Worm (Caenorhabditis elegans) whole organism, L2 larva: ENCODE measurements around the gene hlh-8.
"Not testable (repeated sequence)": the region's sequence is repeated elsewhere in the genome, so short reads cannot be mapped to it uniquely, and the experiment has no call there.

Experiments
- C34F6.9 ChIP-seq: fragments of 150-350 bp; optimal IDR thresholded peaks from 2 replicates; lab custom pipeline; 2014; ENCODE audit warnings: missing biosample characterization, missing genetic modification characterization
- F13H6.1 ChIP-seq: sonication (generic microtip); optimal IDR thresholded peaks from 2 replicates; lab custom pipeline; 2016; ENCODE audit warnings: missing genetic modification characterization, missing compliant biosample characterization
- Y55F3AM.14 ChIP-seq: fragments of 200-800 bp; sonication (Bioruptor generic); optimal IDR thresholded peaks from 2 replicates; lab custom pipeline; 2018; ENCODE audit warnings: mild to moderate bottlenecking, missing genetic modification characterization, missing compliant biosample characterization
- alr-1 ChIP-seq: fragments of 150-350 bp; optimal IDR thresholded peaks from 2 replicates; lab custom pipeline; 2014; ENCODE audit warnings: missing biosample characterization, missing genetic modification characterization
- aly-2 ChIP-seq: fragments of 150-350 bp; optimal IDR thresholded peaks from 2 replicates; lab custom pipeline; 2014; ENCODE audit warnings: missing biosample characterization, missing genetic modification characterization
- blmp-1 ChIP-seq: sonication (generic microtip); optimal IDR thresholded peaks from 2 replicates; lab custom pipeline; 2017; ENCODE audit warnings: missing genetic modification characterization, mild to moderate bottlenecking, missing compliant biosample characterization, antibody characterized with exemption, moderate library complexity; ENCODE audit not compliant: insufficient read depth
- ceh-16 ChIP-seq: fragments of 150-350 bp; optimal IDR thresholded peaks from 2 replicates; lab custom pipeline; 2014; ENCODE audit warnings: missing biosample characterization, missing genetic modification characterization
- ceh-82 ChIP-seq: fragments of 150-350 bp; optimal IDR thresholded peaks from 2 replicates; lab custom pipeline; 2014; ENCODE audit warnings: missing biosample characterization, missing genetic modification characterization
- crh-2 ChIP-seq: sonication (generic microtip); optimal IDR thresholded peaks from 2 replicates; lab custom pipeline; 2017; ENCODE audit warnings: missing biosample characterization, missing genetic modification characterization
- dmd-4 ChIP-seq: sonication (generic microtip); optimal IDR thresholded peaks from 2 replicates; lab custom pipeline; 2017; ENCODE audit warnings: missing biosample characterization, missing genetic modification characterization
- egl-27 ChIP-seq: sonication (generic microtip); optimal IDR thresholded peaks from 3 replicates; lab custom pipeline; 2017; ENCODE audit warnings: missing biosample characterization, missing genetic modification reagents, missing genetic modification characterization
- elt-3 ChIP-seq: sonication (generic microtip); optimal IDR thresholded peaks from 2 replicates; lab custom pipeline; 2017; ENCODE audit warnings: missing biosample characterization, missing genetic modification characterization
- fos-1 ChIP-seq: fragments of 150-350 bp; optimal IDR thresholded peaks from 2 replicates; lab custom pipeline; 2014; ENCODE audit warnings: missing biosample characterization, missing genetic modification characterization
- gmeb-1 ChIP-seq: fragments of 150-350 bp; optimal IDR thresholded peaks from 2 replicates; lab custom pipeline; 2014; ENCODE audit warnings: missing biosample characterization, missing genetic modification characterization
- lin-11 ChIP-seq: fragments of 150-350 bp; sonication (generic microtip); optimal IDR thresholded peaks from 2 replicates; lab custom pipeline; 2014; ENCODE audit warnings: missing biosample characterization, missing genetic modification characterization, inconsistent platforms, mixed read lengths
- lin-13 ChIP-seq: fragments of 150-350 bp; optimal IDR thresholded peaks from 2 replicates; lab custom pipeline; 2014; ENCODE audit warnings: missing biosample characterization, missing genetic modification reagents, missing genetic modification characterization
- lsy-2 ChIP-seq, 2 experiments: fragments of 150-350 bp in 1 of 2; sonication (generic microtip) in 1 of 2; optimal IDR thresholded peaks; 2 replicates each; lab custom pipeline; 2014 to 2017; ENCODE audit warnings: missing biosample characterization in 2 of 2, missing genetic modification characterization in 2 of 2
- mdl-1 ChIP-seq, 2 experiments: fragments of 150-350 bp in 1 of 2; sonication (generic microtip) in 1 of 2; optimal IDR thresholded peaks; 2 replicates each; lab custom pipeline; 2017; ENCODE audit warnings: missing biosample characterization in 2 of 2, missing genetic modification characterization in 2 of 2
- nhr-129 ChIP-seq: fragments of 150-350 bp; optimal IDR thresholded peaks from 2 replicates; lab custom pipeline; 2014; ENCODE audit warnings: missing biosample characterization, missing genetic modification characterization
- nhr-21 ChIP-seq: fragments of 150-350 bp; optimal IDR thresholded peaks from 2 replicates; lab custom pipeline; 2014; ENCODE audit warnings: missing biosample characterization, missing genetic modification characterization
- nhr-25 ChIP-seq: fragments of 150-350 bp; sonication (generic microtip); optimal IDR thresholded peaks from 3 replicates; lab custom pipeline; 2014; ENCODE audit warnings: missing biosample characterization, missing genetic modification characterization
- nhr-77 ChIP-seq: fragments of 150-350 bp; optimal IDR thresholded peaks from 2 replicates; lab custom pipeline; 2014; ENCODE audit warnings: missing biosample characterization, missing genetic modification characterization
- peb-1 ChIP-seq: fragments of 150-350 bp; optimal IDR thresholded peaks from 2 replicates; lab custom pipeline; 2014; ENCODE audit warnings: missing biosample characterization, missing genetic modification characterization
- skn-1 ChIP-seq: sonication (generic microtip); optimal IDR thresholded peaks from 2 replicates; lab custom pipeline; 2017; ENCODE audit warnings: missing biosample characterization, missing genetic modification characterization
- sma-3 ChIP-seq: sonication (generic microtip); optimal IDR thresholded peaks from 2 replicates; lab custom pipeline; 2016; ENCODE audit warnings: missing genetic modification reagents, missing genetic modification characterization, missing compliant biosample characterization
- sma-9 ChIP-seq, 2 experiments: fragments of 150-350 bp in 1 of 2; sonication (generic microtip) in 1 of 2; optimal IDR thresholded peaks; 2 replicates each; lab custom pipeline; 2014 to 2016; ENCODE audit warnings: missing genetic modification characterization in 2 of 2, mild to moderate bottlenecking in 1 of 2, missing biosample characterization in 1 of 2, missing compliant biosample characterization in 1 of 2, missing genetic modification reagents in 1 of 2, moderate library complexity in 1 of 2
- snpc-4 ChIP-seq: fragments of 150-350 bp; optimal IDR thresholded peaks from 2 replicates; lab custom pipeline; 2014; ENCODE audit warnings: missing biosample characterization, missing genetic modification characterization
- unc-55 ChIP-seq: fragments of 150-350 bp; sonication (generic microtip); optimal IDR thresholded peaks from 3 replicates; lab custom pipeline; 2014; ENCODE audit warnings: missing biosample characterization, missing genetic modification reagents, missing genetic modification characterization
- ztf-1 ChIP-seq: fragments of 200-800 bp; sonication (Bioruptor generic); conservative IDR thresholded peaks from 2 replicates; pipeline ENCODE4 v1.3.6; 2022; ENCODE audit warnings: missing genetic modification characterization, missing compliant biosample characterization

Gene hlh-8

DNA sequence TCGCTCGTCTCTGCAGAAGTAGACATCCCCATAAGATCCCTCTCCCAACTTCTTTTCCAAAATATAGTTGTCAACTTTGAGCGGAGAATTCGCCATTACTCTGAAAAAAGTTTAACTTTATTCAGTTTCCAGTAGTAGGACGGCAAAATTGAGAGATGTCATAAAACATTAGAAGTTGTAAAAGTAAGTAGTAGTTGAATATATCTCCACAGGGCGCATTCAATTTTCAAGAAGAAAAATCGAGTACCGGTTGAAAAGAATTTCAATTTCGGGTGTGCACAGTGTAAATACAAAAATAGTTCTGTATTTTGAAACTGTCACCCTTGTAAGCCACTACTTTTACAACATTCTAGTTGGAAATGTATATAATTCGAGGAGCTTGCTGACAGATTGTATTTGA, 34.4 kb downstream of the hlh-8 start, which contains the start of gene F22F1.2:
Gene F22F1.2 (minus strand): TSS at position 101 of the 400 bp plus-strand sequence.
- TF ChIP-seq aly-2 (tag; lab: Kevin White, UChicago), result no peak
- TF ChIP-seq ceh-82 (tag; lab: Kevin White, UChicago), result no peak
- TF ChIP-seq nhr-77 (tag; lab: Kevin White, UChicago), result no peak
- TF ChIP-seq ztf-1 (GFP tag; lab: Robert Waterston, UW), result no peak
- no peak for TF ChIP-seq nhr-129 (tag; lab: Kevin White, UChicago)
- TF ChIP-seq Y55F3AM.14 (GFP tag; lab: Kevin White, UChicago), result no peak
- TF ChIP-seq peb-1, result no peak

DNA sequence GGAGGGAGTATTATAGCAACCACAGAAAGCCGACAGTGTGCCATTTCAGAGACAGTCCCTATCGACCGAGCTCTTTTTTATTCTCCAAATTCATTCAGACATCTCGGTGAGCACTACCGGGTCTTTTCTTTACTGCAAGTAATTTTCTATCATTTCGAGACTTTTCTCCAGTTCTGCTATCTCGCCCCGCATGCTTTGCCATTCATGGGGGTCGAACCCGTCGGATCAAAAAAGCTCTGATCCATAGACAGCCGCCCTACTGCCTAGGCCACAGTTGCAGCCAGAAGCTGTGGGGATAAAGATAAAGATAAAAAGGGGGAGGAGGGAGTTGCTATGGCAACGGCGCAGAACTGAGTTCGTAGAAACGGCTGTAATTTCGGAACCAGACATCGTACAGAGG, 35.2 kb downstream of the hlh-8 start:
- no peak for TF ChIP-seq elt-3 (tag; lab: Kevin White, UChicago)
- TF ChIP-seq lin-11, result peak; percentile 13
- no peak for TF ChIP-seq mdl-1 (tag; optimal IDR thresholded peaks at IDR 0.05; lab: Kevin White, UChicago)
- TF ChIP-seq C34F6.9 (tag; lab: Kevin White, UChicago), result no peak

DNA sequence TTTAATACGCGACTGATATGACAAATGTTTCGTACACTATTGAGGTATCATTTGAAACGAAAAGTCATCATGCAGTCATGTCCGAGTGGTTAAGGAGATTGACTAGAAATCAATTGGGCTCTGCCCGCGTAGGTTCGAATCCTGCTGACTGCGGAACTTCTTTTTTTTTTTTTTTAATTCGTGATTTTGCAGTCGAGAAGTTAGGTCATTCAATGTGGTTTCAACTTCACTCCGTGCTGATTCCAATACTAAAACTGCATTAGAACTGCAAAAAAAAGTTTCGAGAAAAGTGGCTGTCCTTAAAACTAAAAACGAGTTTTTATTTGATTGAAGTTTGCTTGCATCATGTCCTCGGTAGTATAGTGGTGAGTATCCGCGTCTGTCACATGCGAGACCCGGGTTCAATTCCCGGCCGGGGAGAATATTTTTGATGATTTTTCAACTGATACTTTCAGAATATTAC, 38.1 kb downstream of the hlh-8 start:
- peak; percentile 34 for TF ChIP-seq nhr-129 (tag; lab: Kevin White, UChicago)
- peak; percentile 2 for TF ChIP-seq fos-1 (tag; lab: Kevin White, UChicago)
- peak; percentile 45 for TF ChIP-seq crh-2 (tag; lab: Kevin White, UChicago)
- TF ChIP-seq sma-3 (GFP tag; lab: Kevin White, UChicago), result peak; percentile 39
- TF ChIP-seq unc-55 (GFP tag; lab: Kevin White, UChicago), result peak; percentile 24

DNA sequence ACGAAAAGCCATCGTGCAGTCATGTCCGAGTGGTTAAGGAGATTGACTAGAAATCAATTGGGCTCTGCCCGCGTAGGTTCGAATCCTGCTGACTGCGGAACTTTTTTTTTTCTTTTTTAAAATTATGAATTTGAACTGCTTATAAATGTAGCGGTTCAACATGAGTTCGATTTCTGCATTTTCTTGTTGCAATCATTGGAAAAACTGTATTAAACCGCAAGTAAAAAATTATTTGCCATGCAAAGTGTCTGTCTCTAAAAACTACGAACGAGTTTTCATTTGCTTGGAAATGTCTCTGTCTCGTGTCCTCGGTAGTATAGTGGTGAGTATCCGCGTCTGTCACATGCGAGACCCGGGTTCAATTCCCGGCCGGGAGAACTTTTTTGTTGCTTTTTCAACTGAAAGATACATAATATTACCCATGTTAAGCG, 39.2 kb downstream of the hlh-8 start:
- peak; percentile 39 for TF ChIP-seq unc-55 (GFP tag; lab: Kevin White, UChicago)
- TF ChIP-seq C34F6.9 (tag; lab: Kevin White, UChicago), result peak; percentile 28
- TF ChIP-seq lsy-2 (tag; optimal IDR thresholded peaks at IDR 0.05; lab: Kevin White, UChicago), result peak in 1 of 2 experiments; percentile 12
- peak; percentile 5 for TF ChIP-seq egl-27 (tag; lab: Kevin White, UChicago)
- peak; percentile 9 for TF ChIP-seq nhr-25
- peak in 1 of 2 experiments; percentile 50 for TF ChIP-seq mdl-1 (tag; optimal IDR thresholded peaks at IDR 0.05; lab: Kevin White, UChicago)
- peak; percentile 25 for TF ChIP-seq nhr-129 (tag; lab: Kevin White, UChicago)
- peak; percentile 37 for TF ChIP-seq sma-9 (GFP tag; optimal IDR thresholded peaks at IDR 0.05; lab: Kevin White, UChicago)
- not testable (repeated sequence) for TF ChIP-seq sma-9 (tag; optimal IDR thresholded peaks at IDR 0.05; lab: Kevin White, UChicago)

DNA sequence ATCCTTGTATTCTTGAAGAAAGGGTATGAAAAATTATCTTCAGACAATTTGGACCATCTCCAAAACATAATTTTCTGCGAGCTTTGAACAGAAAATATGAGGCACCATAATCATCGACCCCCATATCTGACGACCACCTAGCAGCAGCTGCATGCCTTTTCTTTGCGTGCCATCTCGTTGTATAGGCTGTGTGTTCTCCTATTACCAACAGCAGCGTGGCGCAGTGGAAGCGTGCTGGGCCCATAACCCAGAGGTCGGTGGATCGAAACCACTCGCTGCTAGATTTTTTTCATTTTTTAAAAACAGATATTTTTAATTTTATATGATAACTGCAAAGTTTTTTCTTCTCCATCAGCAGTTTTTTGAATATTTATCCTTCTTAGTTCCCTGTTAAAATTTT, 39.7 kb downstream of the hlh-8 start:
- peak; percentile 34 for TF ChIP-seq Y55F3AM.14 (GFP tag; lab: Kevin White, UChicago)
- peak; percentile 20 for TF ChIP-seq unc-55 (GFP tag; lab: Kevin White, UChicago)
- TF ChIP-seq crh-2 (tag; lab: Kevin White, UChicago), result peak; percentile 7
- TF ChIP-seq snpc-4 (tag; lab: Kevin White, UChicago), result no peak
- TF ChIP-seq sma-9 (GFP tag; optimal IDR thresholded peaks at IDR 0.05; lab: Kevin White, UChicago), result peak; percentile 44
- no peak for TF ChIP-seq sma-9 (tag; optimal IDR thresholded peaks at IDR 0.05; lab: Kevin White, UChicago)
- TF ChIP-seq blmp-1 (tag; lab: Kevin White, UChicago), result no peak
- TF ChIP-seq lin-11, result peak; percentile 11

DNA sequence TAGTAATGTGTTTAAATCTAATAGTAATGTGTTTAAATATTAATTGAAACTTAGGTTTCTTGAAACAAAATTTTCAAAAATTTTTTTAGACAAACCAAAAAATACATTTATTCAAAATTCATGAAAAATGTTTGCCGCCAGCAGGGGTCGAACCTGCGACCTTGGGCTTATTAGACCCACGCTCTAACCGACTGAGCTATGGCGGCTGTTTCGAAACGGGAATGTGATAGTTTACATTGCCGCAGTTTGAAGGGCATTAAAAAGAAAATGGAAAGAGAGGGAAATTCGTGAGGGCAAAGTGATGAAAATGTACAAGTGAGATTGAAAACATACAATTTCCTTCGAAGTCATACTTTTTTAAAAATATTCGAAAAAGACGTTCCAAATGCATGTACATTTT, 40.2 kb downstream of the hlh-8 start:
- TF ChIP-seq fos-1 (tag; lab: Kevin White, UChicago) (peak; percentile 38), nhr-21 (tag; lab: Kevin White, UChicago) (peak; percentile 21), skn-1 (tag; lab: Kevin White, UChicago) (no peak), nhr-129 (tag; lab: Kevin White, UChicago) (peak; percentile 48), sma-3 (GFP tag; lab: Kevin White, UChicago) (peak; percentile 37), nhr-25 (peak; percentile 2), alr-1 (tag; lab: Kevin White, UChicago) (no peak), lin-13 (peak; percentile 28), ceh-16 (tag; lab: Kevin White, UChicago) (peak; percentile 16), lsy-2 (tag; optimal IDR thresholded peaks at IDR 0.05; lab: Kevin White, UChicago) (peak in 1 of 2 experiments; percentile 32), F13H6.1 (tag; lab: Kevin White, UChicago) (peak; percentile 15), dmd-4 (tag; lab: Kevin White, UChicago) (no peak), gmeb-1 (tag; lab: Kevin White, UChicago) (peak; percentile 63), crh-2 (tag; lab: Kevin White, UChicago) (peak; percentile 50), elt-3 (tag; lab: Kevin White, UChicago) (no peak), egl-27 (tag; lab: Kevin White, UChicago) (no peak), sma-9 (GFP tag; optimal IDR thresholded peaks at IDR 0.05; lab: Kevin White, UChicago) (peak; percentile 45), sma-9 (tag; optimal IDR thresholded peaks at IDR 0.05; lab: Kevin White, UChicago) (no peak), ceh-82 (tag; lab: Kevin White, UChicago) (no peak)
- TF ChIP-seq, all 48 proteins: peak for 12
